Worm (Caenorhabditis elegans): ENCODE results near the gene Y69H2.17.

DNA sequence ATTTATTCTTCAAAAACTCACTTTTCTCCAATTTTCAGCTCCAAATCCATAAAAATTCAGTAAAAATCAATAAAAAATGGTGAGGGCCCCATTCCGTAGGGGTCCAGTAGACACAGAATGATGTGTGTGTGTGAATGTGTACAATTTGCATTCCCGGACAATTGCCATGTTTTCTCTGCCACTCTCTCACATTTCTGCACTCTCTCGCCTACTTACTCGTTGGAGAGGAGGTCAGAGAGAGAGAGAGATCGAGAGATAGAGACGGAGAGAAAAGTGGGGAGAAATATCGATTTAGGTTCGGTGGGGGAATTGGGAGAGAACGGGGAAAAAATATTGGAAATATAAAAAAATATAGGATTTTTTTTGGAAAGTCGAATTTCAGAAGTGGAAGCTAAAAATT lies 38.9 kb downstream of the Y69H2.17 start:
- TF ChIP-seq daf-12 (tag; optimal IDR thresholded peaks at IDR 0.05) (no peak), snpc-4 (tag; optimal IDR thresholded peaks at IDR 0.05) (peak; percentile 81), ceh-82 (tag; optimal IDR thresholded peaks at IDR 0.05) (peak; percentile 79), tbx-2 (tag; optimal IDR thresholded peaks at IDR 0.05) (no peak), R02D3.7 (tag; optimal IDR thresholded peaks at IDR 0.05) (peak; percentile 72), elt-2 (tag; optimal IDR thresholded peaks at IDR 0.05) (peak; percentile 66), egl-27 (tag; optimal IDR thresholded peaks at IDR 0.05) (no peak), eor-1 (tag; optimal IDR thresholded peaks at IDR 0.05) (no peak), pha-4 (tag; optimal IDR thresholded peaks at IDR 0.05) (peak; percentile 98), nhr-77 (tag; optimal IDR thresholded peaks at IDR 0.05) (no peak)
